Worm (Caenorhabditis elegans) whole organism, L4/young adult: Measurements from ENCODE around the gene C56C10.9.

Experiments
- W03F9.2 ChIP-seq: fragments of 150-350 bp; optimal IDR thresholded peaks from 2 replicates; lab custom pipeline; 2014; ENCODE audit warnings: missing biosample characterization, missing genetic modification characterization
- dao-5 ChIP-seq: sonication (generic microtip); optimal IDR thresholded peaks from 2 replicates; lab custom pipeline; 2016; ENCODE audit warnings: missing genotype, missing genetic modification characterization, moderate library complexity, missing compliant biosample characterization
- him-1 ChIP-seq: sonication (generic microtip); optimal IDR thresholded peaks from 2 replicates; lab custom pipeline; 2016; ENCODE audit warnings: missing genotype, missing genetic modification reagents, missing genetic modification characterization, missing compliant biosample characterization

ce11 chrII:6589408-6589807 is 2.7 kb downstream of the C56C10.9 start, which contains the start of gene vps-32.1:
- no peak for TF ChIP-seq dao-5 (tag; lab: Kevin White, UChicago)
- no peak for TF ChIP-seq W03F9.2
- TF ChIP-seq him-1 (tag; lab: Kevin White, UChicago): no peak
